Worm (Caenorhabditis elegans) whole organism, L3 larva: ENCODE results near the gene nas-20.

Source experiments
- ceh-9 ChIP-seq: sonication (generic microtip); optimal IDR thresholded peaks from 2 replicates; lab custom pipeline; 2018; ENCODE audit warnings: missing biosample characterization, missing genetic modification characterization
- elt-3 ChIP-seq, 3 experiments: fragments of 150-350 bp in 1 of 3; sonication (generic microtip) in 2 of 3; optimal IDR thresholded peaks; 2 replicates in 2 of 3; 4 replicates in 1 of 3; lab custom pipeline; 2014 to 2017; ENCODE audit warnings: missing biosample characterization in 3 of 3, missing genetic modification characterization in 3 of 3
- fkh-2 ChIP-seq: fragments of 150-350 bp; optimal IDR thresholded peaks from 2 replicates; lab custom pipeline; 2014; ENCODE audit warnings: missing biosample characterization, missing genetic modification reagents, missing genetic modification characterization
- nhr-11 ChIP-seq: fragments of 150-350 bp; optimal IDR thresholded peaks from 2 replicates; lab custom pipeline; 2014; ENCODE audit warnings: missing biosample characterization, missing genetic modification characterization

DNA sequence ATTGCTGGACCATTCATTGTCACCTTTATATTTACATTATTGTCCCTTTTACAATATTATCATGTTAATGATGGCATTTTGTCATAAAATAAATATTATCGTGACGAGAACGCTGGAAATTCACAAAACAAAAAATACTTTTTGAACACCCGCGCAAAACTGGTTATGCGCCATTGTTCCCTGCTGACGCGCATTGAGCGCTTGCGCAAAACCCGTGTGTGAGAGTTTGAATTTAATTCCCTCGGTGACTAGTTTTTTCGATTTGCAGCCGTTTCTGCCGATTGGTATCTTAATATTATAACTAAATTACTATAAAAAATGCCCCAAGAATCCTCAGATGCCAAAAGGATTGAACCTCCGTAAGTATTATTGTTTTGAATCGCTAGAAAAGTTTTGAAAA is 49.3 kb upstream of the nas-20 start, which contains the start of gene pafo-1:
- TF ChIP-seq ceh-9 (tag; lab: Kevin White, UChicago): no peak
- TF ChIP-seq fkh-2 (tag; lab: Kevin White, UChicago): no peak
- TF ChIP-seq elt-3 (tag; optimal IDR thresholded peaks at IDR 0.05; lab: Kevin White, UChicago): no peak
- TF ChIP-seq nhr-11 (tag; lab: Kevin White, UChicago): no peak
